Worm (Caenorhabditis elegans) whole organism, mixed stage, embryonic: Measurements from ENCODE around the gene cutl-3.

Experiments used
- ces-1 ChIP-seq: fragments of 150-350 bp; optimal IDR thresholded peaks from 2 replicates; lab custom pipeline; 2014; ENCODE audit warnings: missing biosample characterization, missing genetic modification reagents, missing genetic modification characterization
- flh-1 ChIP-seq: fragments of 200-800 bp; sonication (Bioruptor generic); optimal IDR thresholded peaks from 2 replicates; lab custom pipeline; 2018; ENCODE audit warnings: mild to moderate bottlenecking, missing genetic modification characterization, moderate library complexity, missing compliant biosample characterization
- unc-39 ChIP-seq: fragments of 150-350 bp; optimal IDR thresholded peaks from 2 replicates; lab custom pipeline; 2014; ENCODE audit warnings: missing biosample characterization, missing genetic modification characterization

- no peak for TF ChIP-seq ces-1
- no peak for TF ChIP-seq flh-1 (GFP tag; lab: Kevin White, UChicago)
- no peak for TF ChIP-seq unc-39 (tag; lab: Kevin White, UChicago)
Measured at ce11 chrX:14961471-14961870, 37.5 kb downstream of the cutl-3 start, which contains the start of gene idpp-3.
